Worm (Caenorhabditis elegans) whole organism, mixed stage, embryonic: ENCODE results near the gene aco-2.

ENCODE experiments used
- bed-3 ChIP-seq: fragments of 200-800 bp; sonication (Bioruptor generic); optimal IDR thresholded peaks from 3 replicates; lab custom pipeline; 2018; ENCODE audit warnings: mild to moderate bottlenecking, missing genetic modification characterization, moderate library complexity, missing compliant biosample characterization
- blmp-1 ChIP-seq: fragments of 150-350 bp; optimal IDR thresholded peaks from 2 replicates; lab custom pipeline; 2014; ENCODE audit warnings: missing biosample characterization, missing genetic modification characterization
- ceh-39 ChIP-seq: fragments of 150-350 bp; optimal IDR thresholded peaks from 2 replicates; lab custom pipeline; 2014; ENCODE audit warnings: missing biosample characterization, missing genetic modification characterization
- ceh-43 ChIP-seq: fragments of 200-800 bp; sonication (Bioruptor generic); optimal IDR thresholded peaks from 2 replicates; lab custom pipeline; 2018; ENCODE audit warnings: mild to moderate bottlenecking, missing genetic modification characterization, moderate library complexity, missing compliant biosample characterization
- ceh-83 ChIP-seq: fragments of 200-800 bp; sonication (Bioruptor generic); optimal IDR thresholded peaks from 2 replicates; lab custom pipeline; 2018; ENCODE audit warnings: mild to moderate bottlenecking, missing genetic modification characterization, missing compliant biosample characterization
- ces-1 ChIP-seq: fragments of 150-350 bp; optimal IDR thresholded peaks from 2 replicates; lab custom pipeline; 2014; ENCODE audit warnings: missing biosample characterization, missing genetic modification reagents, missing genetic modification characterization
- cnd-1 ChIP-seq: fragments of 200-800 bp; sonication (Bioruptor generic); optimal IDR thresholded peaks from 2 replicates; lab custom pipeline; 2018; ENCODE audit warnings: mild to moderate bottlenecking, missing genetic modification characterization, missing compliant biosample characterization
- drap-1 ChIP-seq: fragments of 200-800 bp; sonication (Bioruptor generic); optimal IDR thresholded peaks from 3 replicates; lab custom pipeline; 2018; ENCODE audit warnings: mild to moderate bottlenecking, missing genetic modification characterization, missing compliant biosample characterization
- elt-3 ChIP-seq: fragments of 150-350 bp; optimal IDR thresholded peaks from 2 replicates; lab custom pipeline; 2014; ENCODE audit warnings: missing biosample characterization, missing genetic modification characterization
- flh-1 ChIP-seq: fragments of 200-800 bp; sonication (Bioruptor generic); optimal IDR thresholded peaks from 2 replicates; lab custom pipeline; 2018; ENCODE audit warnings: mild to moderate bottlenecking, missing genetic modification characterization, moderate library complexity, missing compliant biosample characterization
- ham-2 ChIP-seq: fragments of 200-800 bp; sonication (Bioruptor generic); optimal IDR thresholded peaks from 2 replicates; lab custom pipeline; 2018; ENCODE audit warnings: mild to moderate bottlenecking, missing genetic modification characterization, missing compliant biosample characterization
- hlh-1 ChIP-seq: fragments of 150-350 bp; optimal IDR thresholded peaks from 2 replicates; lab custom pipeline; 2014; ENCODE audit warnings: missing biosample characterization, missing genetic modification reagents, missing genetic modification characterization
- lin-13 ChIP-seq: fragments of 150-350 bp; optimal IDR thresholded peaks from 2 replicates; lab custom pipeline; 2014; ENCODE audit warnings: missing biosample characterization, missing genetic modification characterization
- lin-32 ChIP-seq: fragments of 200-800 bp; sonication (Bioruptor generic); optimal IDR thresholded peaks from 2 replicates; lab custom pipeline; 2018; ENCODE audit warnings: mild to moderate bottlenecking, missing genetic modification characterization, missing compliant biosample characterization
- lsy-2 ChIP-seq: fragments of 150-350 bp; optimal IDR thresholded peaks from 2 replicates; lab custom pipeline; 2014; ENCODE audit warnings: missing biosample characterization, missing genetic modification characterization
- mab-5 ChIP-seq: fragments of 150-350 bp; optimal IDR thresholded peaks from 2 replicates; lab custom pipeline; 2014; ENCODE audit warnings: missing biosample characterization, missing genetic modification characterization
- mep-1 ChIP-seq: fragments of 150-350 bp; optimal IDR thresholded peaks from 2 replicates; lab custom pipeline; 2017; ENCODE audit warnings: missing biosample characterization, missing genetic modification reagents, missing genetic modification characterization, inconsistent platforms
- mls-2 ChIP-seq: sonication (generic microtip); optimal IDR thresholded peaks from 2 replicates; lab custom pipeline; 2016; ENCODE audit warnings: mild to moderate bottlenecking, missing genetic modification characterization, moderate library complexity, missing compliant biosample characterization
- nhr-12 ChIP-seq: fragments of 150-350 bp; optimal IDR thresholded peaks from 2 replicates; lab custom pipeline; 2014; ENCODE audit warnings: missing biosample characterization, missing genetic modification characterization
- nhr-2 ChIP-seq: fragments of 150-350 bp; optimal IDR thresholded peaks from 2 replicates; lab custom pipeline; 2014; ENCODE audit warnings: missing biosample characterization, missing genetic modification characterization
- nhr-237 ChIP-seq: fragments of 150-350 bp; optimal IDR thresholded peaks from 2 replicates; lab custom pipeline; 2014; ENCODE audit warnings: missing biosample characterization, missing genetic modification characterization
- nhr-28 ChIP-seq: fragments of 150-350 bp; optimal IDR thresholded peaks from 2 replicates; lab custom pipeline; 2014; ENCODE audit warnings: missing biosample characterization, missing genetic modification characterization
- nhr-76 ChIP-seq: sonication (generic microtip); optimal IDR thresholded peaks from 2 replicates; lab custom pipeline; 2017; ENCODE audit warnings: missing biosample characterization, missing genetic modification characterization
- pha-4 ChIP-seq: fragments of 150-350 bp; optimal IDR thresholded peaks from 2 replicates; lab custom pipeline; 2018; ENCODE audit warnings: missing biosample characterization, missing genetic modification reagents, missing genetic modification characterization
- snpc-4 ChIP-seq: fragments of 150-350 bp; optimal IDR thresholded peaks from 2 replicates; lab custom pipeline; 2014; ENCODE audit warnings: missing biosample characterization, missing genetic modification characterization
- sptf-1 ChIP-seq: sonication (generic microtip); optimal IDR thresholded peaks from 2 replicates; lab custom pipeline; 2017; ENCODE audit warnings: mild to moderate bottlenecking, missing genetic modification characterization, moderate library complexity, missing compliant biosample characterization
- tbx-8 ChIP-seq: fragments of 200-800 bp; sonication (Bioruptor generic); optimal IDR thresholded peaks from 2 replicates; lab custom pipeline; 2018; ENCODE audit warnings: mild to moderate bottlenecking, missing genetic modification characterization, moderate library complexity, missing compliant biosample characterization
- unc-120 ChIP-seq: sonication (generic microtip); optimal IDR thresholded peaks from 2 replicates; lab custom pipeline; 2017; ENCODE audit warnings: missing genetic modification characterization, missing compliant biosample characterization; ENCODE audit not compliant: poor library complexity, severe bottlenecking
- unc-39 ChIP-seq: fragments of 150-350 bp; optimal IDR thresholded peaks from 2 replicates; lab custom pipeline; 2014; ENCODE audit warnings: missing biosample characterization, missing genetic modification characterization
- zip-8 ChIP-seq: fragments of 150-350 bp; optimal IDR thresholded peaks from 2 replicates; lab custom pipeline; 2014; ENCODE audit warnings: missing biosample characterization, missing genetic modification characterization
- ztf-11 ChIP-seq: fragments of 150-350 bp; optimal IDR thresholded peaks from 2 replicates; lab custom pipeline; 2014; ENCODE audit warnings: missing biosample characterization, missing genetic modification characterization

aco-2 gene

DNA sequence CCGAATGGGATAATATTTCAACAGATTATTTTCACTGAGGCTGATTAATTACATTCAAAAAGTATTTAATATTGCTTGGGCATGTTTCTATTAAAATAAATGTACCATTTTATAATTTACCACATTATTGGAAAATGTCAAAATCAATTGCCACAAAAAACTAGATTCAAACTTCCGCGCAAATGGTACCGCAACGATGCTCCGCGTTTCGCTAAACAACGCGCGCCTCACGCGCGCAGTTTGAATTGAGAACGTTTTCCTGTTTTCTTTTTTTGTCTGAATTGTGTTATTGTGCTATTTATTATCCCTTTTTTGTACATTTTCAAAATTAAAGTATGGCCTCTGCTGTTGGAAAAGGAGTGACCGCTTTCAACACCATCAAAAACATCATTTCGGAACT is 32.7 kb upstream of the aco-2 start, which contains the start of gene C29E4.12:
Gene C29E4.12, plus strand, starts transcription at position 333 of the 400 bp plus-strand sequence.
- TF ChIP-seq pha-4 (tag; lab: Kevin White, UChicago), result peak; percentile 61
- TF ChIP-seq ceh-39 (tag; lab: Kevin White, UChicago), result peak; percentile 52
- peak; percentile 28 for TF ChIP-seq hlh-1 (tag; lab: Kevin White, UChicago)
- TF ChIP-seq elt-3 (tag; lab: Kevin White, UChicago), result no peak
- peak; percentile 76 for TF ChIP-seq nhr-237 (tag; lab: Kevin White, UChicago)
- no peak for TF ChIP-seq ztf-11 (tag; lab: Kevin White, UChicago)
- TF ChIP-seq lsy-2, result peak; percentile 81
- peak; percentile 76 for TF ChIP-seq mep-1
- no peak for TF ChIP-seq drap-1
- TF ChIP-seq mls-2 (tag; lab: Kevin White, UChicago), result no peak
- TF ChIP-seq lin-13, result peak; percentile 16

DNA sequence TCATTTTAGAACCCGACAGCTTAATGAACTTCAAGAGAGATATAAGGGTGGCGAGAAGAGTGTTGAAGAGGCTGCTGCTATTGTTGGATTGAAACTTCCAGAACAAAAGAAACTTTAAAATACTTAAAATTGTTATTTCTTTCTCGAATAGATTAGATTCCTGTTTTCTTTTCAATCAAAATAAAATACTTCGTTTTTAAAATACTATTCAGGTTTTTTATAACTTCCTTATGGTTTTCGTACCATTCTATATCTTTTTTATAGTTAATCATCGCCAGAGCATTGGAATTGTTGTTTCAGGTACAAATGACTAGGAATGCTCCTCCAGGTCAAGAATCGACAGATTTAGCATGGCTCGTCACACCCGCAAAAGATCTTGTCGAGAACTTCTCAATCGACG is 32.1 kb upstream of the aco-2 start, which contains the start of gene kle-2:
Gene kle-2, plus strand, starts transcription at position 301 of the 400 bp plus-strand sequence.
- no peak for TF ChIP-seq nhr-12 (tag; lab: Kevin White, UChicago)
- TF ChIP-seq ceh-43 (GFP tag; lab: Kevin White, UChicago), result no peak
- TF ChIP-seq mep-1, result no peak
- TF ChIP-seq, all 35 proteins: peak for 0

DNA sequence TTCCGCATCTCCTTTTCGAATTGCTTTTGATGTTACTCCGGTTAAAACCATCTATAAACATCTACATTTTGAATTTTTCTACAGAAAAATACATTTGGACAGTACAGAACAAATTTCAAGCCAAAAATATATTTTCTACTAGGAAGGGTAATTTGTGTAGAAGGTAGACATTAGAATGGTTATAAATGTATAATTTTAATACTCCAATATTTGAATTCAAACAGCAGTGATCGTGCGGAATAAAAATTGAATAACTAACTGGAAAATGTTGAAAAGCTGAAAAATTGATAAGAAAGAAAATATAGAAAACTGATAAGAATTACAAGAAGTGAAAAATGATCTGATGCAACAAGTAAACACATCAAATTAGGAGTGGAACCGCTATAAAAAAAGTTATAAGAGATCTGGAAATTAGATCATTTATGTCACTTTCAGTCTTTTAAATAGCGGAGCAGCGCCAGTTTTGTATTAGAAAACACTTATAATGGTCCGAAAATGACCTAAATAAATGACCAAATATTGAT is 26.5 kb upstream of the aco-2 start, which contains the start of gene gsto-1:
Gene gsto-1, minus strand, starts transcription at position 51 of the 524 bp plus-strand sequence.
- TF ChIP-seq lin-13 (no peak), nhr-76 (tag; lab: Kevin White, UChicago) (no peak), tbx-8 (no peak), ztf-11 (tag; lab: Kevin White, UChicago) (no peak), nhr-2 (no peak), sptf-1 (tag; lab: Kevin White, UChicago) (no peak), mep-1 (no peak), zip-8 (tag; lab: Kevin White, UChicago) (no peak), flh-1 (GFP tag; lab: Kevin White, UChicago) (no peak), ceh-43 (GFP tag; lab: Kevin White, UChicago) (no peak), unc-120 (tag; lab: Kevin White, UChicago) (no peak), mab-5 (no peak), ham-2 (GFP tag; lab: Kevin White, UChicago) (no peak), nhr-237 (tag; lab: Kevin White, UChicago) (no peak), unc-39 (no peak)

DNA sequence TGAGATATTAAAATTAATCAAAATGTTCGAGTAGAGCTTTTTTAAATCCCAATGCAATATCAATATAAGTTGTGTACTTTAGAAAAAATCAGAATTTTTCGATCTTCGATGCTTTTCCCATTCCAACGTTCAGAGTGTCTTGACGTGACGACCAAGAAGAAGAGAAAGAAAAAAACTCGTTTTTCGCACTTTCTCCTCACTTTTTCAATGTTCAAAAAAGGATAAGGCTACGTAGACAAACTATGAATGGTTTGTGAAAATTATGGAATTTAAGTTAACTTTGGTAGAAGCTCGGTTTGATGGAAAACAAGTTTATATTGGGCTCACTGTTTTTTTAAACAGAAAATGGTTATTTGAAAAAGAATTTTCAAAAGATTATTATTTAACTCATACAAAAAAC is 25.8 kb upstream of the aco-2 start:
- TF ChIP-seq snpc-4, result no peak
- no peak for TF ChIP-seq mab-5
- TF ChIP-seq blmp-1 (tag; lab: Kevin White, UChicago), result no peak
- no peak for TF ChIP-seq bed-3 (GFP tag; lab: Kevin White, UChicago)
- TF ChIP-seq ham-2 (GFP tag; lab: Kevin White, UChicago), result no peak
- no peak for TF ChIP-seq hlh-1 (tag; lab: Kevin White, UChicago)
- no peak for TF ChIP-seq elt-3 (tag; lab: Kevin White, UChicago)
- no peak for TF ChIP-seq cnd-1 (tag; lab: Kevin White, UChicago)
- TF ChIP-seq ces-1 (GFP tag; lab: Kevin White, UChicago), result no peak
- no peak for TF ChIP-seq mep-1
- no peak for TF ChIP-seq drap-1
- TF ChIP-seq ceh-83 (GFP tag; lab: Kevin White, UChicago), result no peak
- TF ChIP-seq flh-1 (GFP tag; lab: Kevin White, UChicago), result no peak

DNA sequence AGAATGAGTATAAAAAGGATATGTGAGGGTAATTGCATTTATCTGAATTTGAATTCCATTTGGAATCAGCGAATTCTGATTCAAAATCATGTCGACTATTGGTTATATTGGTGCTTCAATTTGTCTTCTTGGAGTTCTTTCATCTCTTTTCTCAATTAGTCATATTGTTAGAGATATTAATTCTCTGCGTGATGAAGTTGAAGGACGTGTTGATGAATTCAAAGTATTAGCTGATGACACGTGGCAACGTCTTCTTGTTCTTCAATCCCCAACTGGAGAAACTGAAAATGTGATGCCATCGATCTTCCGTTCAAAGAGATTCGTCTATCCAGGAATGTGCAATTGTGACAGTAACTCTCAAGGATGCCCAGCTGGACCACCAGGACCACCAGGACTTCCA is 24.7 kb upstream of the aco-2 start, which contains the start of gene col-90:
Gene col-90, plus strand, starts transcription at position 37 of the 400 bp plus-strand sequence.
- TF ChIP-seq unc-120 (tag; lab: Kevin White, UChicago), result no peak
- TF ChIP-seq unc-39, result no peak
- TF ChIP-seq blmp-1 (tag; lab: Kevin White, UChicago), result no peak
- no peak for TF ChIP-seq lin-13
- no peak for TF ChIP-seq snpc-4
- no peak for TF ChIP-seq mls-2 (tag; lab: Kevin White, UChicago)
- TF ChIP-seq mab-5, result no peak
- no peak for TF ChIP-seq nhr-28 (tag; lab: Kevin White, UChicago)
- no peak for TF ChIP-seq ceh-83 (GFP tag; lab: Kevin White, UChicago)
- TF ChIP-seq nhr-2, result no peak
- TF ChIP-seq ztf-11 (tag; lab: Kevin White, UChicago), result no peak
- no peak for TF ChIP-seq ceh-39 (tag; lab: Kevin White, UChicago)
- no peak for TF ChIP-seq sptf-1 (tag; lab: Kevin White, UChicago)
- no peak for TF ChIP-seq lin-32 (GFP tag; lab: Kevin White, UChicago)
